Worm (Caenorhabditis elegans): ENCODE data around the gene mrps-22.

DNA sequence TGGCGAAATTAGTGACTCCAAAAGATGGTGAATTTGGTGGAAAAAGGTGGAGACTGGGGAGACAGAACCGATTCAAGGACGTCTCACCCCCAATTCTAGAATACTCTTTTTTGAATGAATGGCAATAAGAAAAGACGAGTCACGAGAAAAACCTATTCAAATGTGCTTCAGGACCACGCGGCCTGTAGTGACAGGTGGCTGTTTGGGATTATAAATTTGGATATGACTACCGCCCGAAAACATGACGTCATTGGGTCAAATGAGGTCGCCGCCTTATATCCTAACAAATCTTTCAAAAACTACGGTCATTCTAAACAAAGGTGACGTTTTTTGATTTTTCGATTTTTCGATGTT is 28.4 kb upstream of the mrps-22 start:
- TF ChIP-seq fkh-10 (GFP tag; optimal IDR thresholded peaks at IDR 0.05) (no peak), ama-1 (optimal IDR thresholded peaks at IDR 0.05) (peak; percentile 34), efl-1 (optimal IDR thresholded peaks at IDR 0.05) (no peak), efl-1 (GFP tag; optimal IDR thresholded peaks at IDR 0.05 in 1 of 2) (peak in 1 of 2 experiments; percentile 2), skn-1 (tag; optimal IDR thresholded peaks at IDR 0.05) (no peak), lsy-2 (tag; optimal IDR thresholded peaks at IDR 0.05) (no peak), unc-30 (tag; optimal IDR thresholded peaks at IDR 0.05) (no peak), fkh-8 (tag; optimal IDR thresholded peaks at IDR 0.05) (no peak), lin-39 (tag; optimal IDR thresholded peaks at IDR 0.05) (no peak), zag-1 (tag; optimal IDR thresholded peaks at IDR 0.05) (no peak), elt-3 (tag; optimal IDR thresholded peaks at IDR 0.05) (no peak)
